Worm (Caenorhabditis elegans): ENCODE measurements around the gene erd-2.1.

DNA sequence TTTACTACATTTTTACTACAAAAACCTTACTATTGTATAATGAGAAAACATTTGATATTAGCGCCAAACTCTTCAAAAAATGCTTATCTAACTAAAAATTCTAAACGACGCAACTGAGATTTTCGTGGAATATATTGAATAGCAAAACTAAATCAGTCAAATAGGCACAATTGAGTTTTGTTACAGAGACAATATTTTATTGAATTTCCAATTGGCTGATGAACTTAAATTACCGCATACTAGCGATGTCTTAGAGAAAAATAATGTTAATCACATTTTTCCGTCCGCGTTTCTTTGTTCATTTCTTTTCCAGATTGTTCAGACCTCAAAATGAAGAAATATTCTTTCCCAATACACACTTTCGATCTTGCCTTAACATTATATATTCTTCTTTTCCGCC is 3.8 kb upstream of the erd-2.1 start:
- TF ChIP-seq ama-1 (optimal IDR thresholded peaks at IDR 0.05) (no peak), ama-1 (GFP tag; optimal IDR thresholded peaks at IDR 0.05) (no peak), unc-62 (GFP tag; optimal IDR thresholded peaks at IDR 0.05) (no peak), Y56A3A.18 (GFP tag; IDR thresholded peaks at IDR 0.05) (no peak), bed-2 (GFP tag; IDR thresholded peaks at IDR 0.05) (no peak), ccch-3 (GFP tag; optimal IDR thresholded peaks at IDR 0.05) (no peak), F49E8.2 (tag; optimal IDR thresholded peaks at IDR 0.05; ENCODE audit: insufficient read depth) (no peak), ceh-79 (tag; optimal IDR thresholded peaks at IDR 0.05) (no peak), lin-40 (tag; optimal IDR thresholded peaks at IDR 0.05) (no peak), snpc-4 (GFP tag; optimal IDR thresholded peaks at IDR 0.05) (no peak), snpc-4 (tag; optimal IDR thresholded peaks at IDR 0.05) (no peak), lin-35 (GFP tag; optimal IDR thresholded peaks at IDR 0.05) (no peak)
